Fruit fly (Drosophila melanogaster) whole organism, embryonic: ENCODE results near the gene alpha-Est9.
A peak's percentile ranks its signal among the peaks of the same experiment; 100 is the strongest.

Experiments used
- Aef1 ChIP-seq: fragments of 200-800 bp; sonication (Bioruptor generic); IDR thresholded peaks from 3 replicates; pipeline ENCODE4 v1.3.6; 2022; ENCODE audit warnings: missing biosample characterization, missing genetic modification characterization
- Atf6 ChIP-seq: fragments of 200-800 bp; sonication (Bioruptor generic); IDR thresholded peaks from 2 replicates; pipeline ENCODE4 v1.3.6; 2022; ENCODE audit warnings: missing biosample characterization, missing genetic modification characterization
- Bgb ChIP-seq: fragments of 200-800 bp; sonication (Bioruptor generic); IDR thresholded peaks from 2 replicates; pipeline ENCODE4 v1.3.6; 2022; ENCODE audit warnings: missing biosample characterization, missing genetic modification characterization; ENCODE audit not compliant: partially characterized antibody
- BtbVII ChIP-seq: fragments of 200-800 bp; sonication (Bioruptor generic); optimal IDR thresholded peaks from 3 replicates; lab custom pipeline; 2017; ENCODE audit warnings: missing biosample characterization, mild to moderate bottlenecking, missing genetic modification characterization
- CG10366 ChIP-seq: fragments of 200-800 bp; sonication (Bioruptor generic); IDR thresholded peaks from 2 replicates; pipeline ENCODE4 v1.3.6; 2022; ENCODE audit warnings: missing biosample characterization, missing genetic modification characterization
- CG12769 ChIP-seq: fragments of 200-800 bp; sonication (Bioruptor generic); optimal IDR thresholded peaks from 2 replicates; lab custom pipeline; 2019; ENCODE audit warnings: missing biosample characterization, mild to moderate bottlenecking, missing genetic modification characterization, moderate library complexity
- CG13894 ChIP-seq: fragments of 200-800 bp; sonication (Bioruptor generic); optimal IDR thresholded peaks from 3 replicates; lab custom pipeline; 2018; ENCODE audit warnings: missing biosample characterization, mild to moderate bottlenecking, missing genetic modification characterization, moderate library complexity
- CG15514 ChIP-seq: fragments of 200-800 bp; sonication (Bioruptor generic); optimal IDR thresholded peaks from 3 replicates; lab custom pipeline; 2017; ENCODE audit warnings: missing biosample characterization, missing genetic modification characterization, mild to moderate bottlenecking, moderate library complexity, missing genetic modification reagents
- CG15696 ChIP-seq: fragments of 200-800 bp; sonication (Bioruptor generic); optimal IDR thresholded peaks from 2 replicates; lab custom pipeline; 2019; ENCODE audit warnings: missing biosample characterization, mild to moderate bottlenecking, missing genetic modification characterization, moderate library complexity
- CG17328 ChIP-seq: fragments of 200-800 bp; sonication (Bioruptor generic); IDR thresholded peaks from 2 replicates; pipeline ENCODE4 v1.3.6; 2022; ENCODE audit warnings: missing biosample characterization, missing genetic modification characterization
- CG17829 ChIP-seq: fragments of 200-800 bp; optimal IDR thresholded peaks from 2 replicates; lab custom pipeline; 2019; ENCODE audit warnings: missing biosample characterization, mild to moderate bottlenecking, missing genetic modification characterization, moderate library complexity
- CG1792 ChIP-seq: fragments of 200-800 bp; sonication (Bioruptor generic); optimal IDR thresholded peaks from 2 replicates; lab custom pipeline; 2016; ENCODE audit warnings: missing biosample characterization, missing genetic modification characterization
- CG18011 ChIP-seq: fragments of 200-800 bp; sonication (Bioruptor generic); optimal IDR thresholded peaks from 2 replicates; lab custom pipeline; 2017; ENCODE audit warnings: missing biosample characterization, missing genetic modification characterization, mild to moderate bottlenecking, moderate library complexity, missing genotype
- CG5180 ChIP-seq: fragments of 200-800 bp; sonication (Bioruptor generic); optimal IDR thresholded peaks from 3 replicates; lab custom pipeline; 2017; ENCODE audit warnings: missing biosample characterization, missing genetic modification characterization, mild to moderate bottlenecking, moderate library complexity, missing genetic modification reagents
- CG7271 ChIP-seq: fragments of 200-800 bp; sonication (Bioruptor generic); optimal IDR thresholded peaks from 2 replicates; lab custom pipeline; 2018; ENCODE audit warnings: missing biosample characterization, mild to moderate bottlenecking, missing genetic modification characterization, moderate library complexity
- CG8924 ChIP-seq: fragments of 200-800 bp; optimal IDR thresholded peaks from 3 replicates; lab custom pipeline; 2019; ENCODE audit warnings: missing biosample characterization, mild to moderate bottlenecking, missing genetic modification characterization, moderate library complexity
- D19B ChIP-seq: fragments of 200-800 bp; sonication (Bioruptor generic); optimal IDR thresholded peaks from 2 replicates; lab custom pipeline; 2017; ENCODE audit warnings: missing biosample characterization, mild to moderate bottlenecking, missing genetic modification characterization
- ERR ChIP-seq: fragments of 200-800 bp; sonication (Bioruptor generic); optimal IDR thresholded peaks from 2 replicates; lab custom pipeline; 2016; ENCODE audit warnings: missing biosample characterization, missing genetic modification characterization
- HLH54F ChIP-seq: fragments of 200-800 bp; sonication (Bioruptor generic); optimal IDR thresholded peaks from 3 replicates; lab custom pipeline; 2016; ENCODE audit warnings: missing biosample characterization, missing genetic modification characterization
- HmgZ ChIP-seq: fragments of 200-800 bp; sonication (Bioruptor generic); optimal IDR thresholded peaks from 2 replicates; lab custom pipeline; 2018; ENCODE audit warnings: missing biosample characterization, mild to moderate bottlenecking, missing genetic modification characterization
- MTF-1 ChIP-seq: fragments of 200-800 bp; sonication (Bioruptor generic); optimal IDR thresholded peaks from 2 replicates; lab custom pipeline; 2018; ENCODE audit warnings: missing biosample characterization, mild to moderate bottlenecking, missing genetic modification characterization, borderline replicate concordance
- Med ChIP-seq: fragments of 200-800 bp; sonication (Bioruptor generic); peaks from one replicate; lab custom pipeline; 2016; ENCODE audit warnings: missing biosample characterization, missing genetic modification characterization, mild to moderate bottlenecking, inconsistent platforms, moderate library complexity
- NC2α ChIP-seq: fragments of 200-800 bp; sonication (Bioruptor generic); optimal IDR thresholded peaks from 2 replicates; lab custom pipeline; 2016; ENCODE audit warnings: missing biosample characterization, missing genetic modification characterization
- Nf-YC ChIP-seq: fragments of 200-800 bp; optimal IDR thresholded peaks from 3 replicates; lab custom pipeline; 2019; ENCODE audit warnings: missing biosample characterization, mild to moderate bottlenecking, missing genetic modification characterization, moderate library complexity
- Opbp ChIP-seq: fragments of 200-800 bp; sonication (Bioruptor generic); IDR thresholded peaks from 3 replicates; pipeline ENCODE4 v1.3.6; 2022; ENCODE audit warnings: missing biosample characterization, missing genetic modification characterization; ENCODE audit not compliant: partially characterized antibody
- Ptx1 ChIP-seq: fragments of 200-800 bp; sonication (Bioruptor generic); IDR thresholded peaks from 2 replicates; pipeline ENCODE4 v1.3.6; 2022; ENCODE audit warnings: missing biosample characterization, missing genetic modification characterization
- Six4 ChIP-seq: fragments of 200-800 bp; sonication (Bioruptor generic); optimal IDR thresholded peaks from 2 replicates; lab custom pipeline; 2016; ENCODE audit warnings: missing biosample characterization, missing genetic modification characterization
- Spps ChIP-seq: fragments of 200-800 bp; sonication (Bioruptor generic); optimal IDR thresholded peaks from 2 replicates; lab custom pipeline; 2018; ENCODE audit warnings: missing biosample characterization, mild to moderate bottlenecking, missing genetic modification characterization
- Ssrp ChIP-seq: fragments of 200-800 bp; sonication (Bioruptor generic); optimal IDR thresholded peaks from 2 replicates; lab custom pipeline; 2018; ENCODE audit warnings: missing biosample characterization, mild to moderate bottlenecking, missing genetic modification characterization, moderate library complexity
- ato ChIP-seq: fragments of 200-800 bp; sonication (Bioruptor generic); IDR thresholded peaks from 2 replicates; pipeline ENCODE4 v1.3.6; 2022; ENCODE audit warnings: missing biosample characterization, missing genetic modification characterization; ENCODE audit not compliant: partially characterized antibody
- bigmax ChIP-seq: fragments of 200-800 bp; sonication (Bioruptor generic); optimal IDR thresholded peaks from 2 replicates; lab custom pipeline; 2018; ENCODE audit warnings: missing biosample characterization, mild to moderate bottlenecking, missing genetic modification characterization
- bsh ChIP-seq, 2 experiments: fragments of 200-800 bp; sonication (Bioruptor generic); optimal IDR thresholded peaks; 2 replicates each; lab custom pipeline; 2017 to 2018; ENCODE audit warnings: mild to moderate bottlenecking in 2 of 2, missing biosample characterization in 2 of 2, missing genetic modification characterization in 2 of 2, moderate library complexity in 1 of 2
- dpn ChIP-seq, 2 experiments: fragments of 200-800 bp; sonication (Bioruptor generic); optimal IDR thresholded peaks; 3 replicates each; lab custom pipeline; 2016; ENCODE audit warnings: missing biosample characterization in 2 of 2, missing genetic modification characterization in 2 of 2
- ewg ChIP-seq: fragments of 200-800 bp; sonication (Bioruptor generic); optimal IDR thresholded peaks from 3 replicates; lab custom pipeline; 2017; ENCODE audit warnings: mild to moderate bottlenecking, missing biosample characterization, missing genetic modification reagents, missing genetic modification characterization
- exex ChIP-seq: fragments of 200-800 bp; sonication (Bioruptor generic); optimal IDR thresholded peaks from 4 replicates; lab custom pipeline; 2018; ENCODE audit warnings: missing biosample characterization, mild to moderate bottlenecking, missing genetic modification characterization, moderate library complexity
- fu2 ChIP-seq: fragments of 200-800 bp; sonication (Bioruptor generic); optimal IDR thresholded peaks from 2 replicates; lab custom pipeline; 2016; ENCODE audit warnings: missing biosample characterization, missing genetic modification characterization
- hkb ChIP-seq, 2 experiments: fragments of 200-800 bp in 1 of 2; fragments of >200 bp in 1 of 2; sonication (Bioruptor generic) in 1 of 2; IDR thresholded peaks in 1 of 2; optimal IDR thresholded peaks in 1 of 2; 2 replicates each; pipeline versions ENCODE4 v1.3.6 to Lab custom; 2017 to 2022; ENCODE audit warnings: missing biosample characterization in 1 of 2, missing genetic modification characterization in 1 of 2
- kah ChIP-seq: fragments of 200-800 bp; sonication (Bioruptor generic); optimal IDR thresholded peaks from 2 replicates; lab custom pipeline; 2018; ENCODE audit warnings: missing biosample characterization, mild to moderate bottlenecking, missing genetic modification characterization
- lilli ChIP-seq: fragments of 200-800 bp; sonication (Bioruptor generic); optimal IDR thresholded peaks from 3 replicates; lab custom pipeline; 2016; ENCODE audit warnings: missing biosample characterization, missing genetic modification characterization
- oc ChIP-seq: fragments of 200-800 bp; sonication (Bioruptor generic); optimal IDR thresholded peaks from 2 replicates; lab custom pipeline; 2018; ENCODE audit warnings: missing biosample characterization, mild to moderate bottlenecking, missing genetic modification characterization, moderate library complexity
- pum ChIP-seq: fragments of 200-800 bp; sonication (Bioruptor generic); optimal IDR thresholded peaks from 2 replicates; lab custom pipeline; 2016; ENCODE audit warnings: missing biosample characterization, missing genetic modification characterization
- scrt ChIP-seq: fragments of 200-800 bp; sonication (Bioruptor generic); optimal IDR thresholded peaks from 2 replicates; lab custom pipeline; 2018; ENCODE audit warnings: missing biosample characterization, mild to moderate bottlenecking, missing genetic modification characterization, moderate library complexity
- sna ChIP-seq: fragments of 200-800 bp; sonication (Bioruptor generic); IDR thresholded peaks from 2 replicates; pipeline ENCODE4 v1.3.6; 2022; ENCODE audit warnings: missing biosample characterization, missing genetic modification characterization; ENCODE audit not compliant: partially characterized antibody
- toy ChIP-seq: fragments of 200-800 bp; sonication (Bioruptor generic); IDR thresholded peaks from 2 replicates; pipeline ENCODE4 v1.3.6; 2022; ENCODE audit warnings: missing biosample characterization, missing genetic modification characterization
- twi ChIP-seq: fragments of 200-800 bp; optimal IDR thresholded peaks from 2 replicates; lab custom pipeline; 2019; ENCODE audit warnings: missing biosample characterization, mild to moderate bottlenecking, missing genetic modification characterization, moderate library complexity
- zf30C ChIP-seq: fragments of 200-800 bp; sonication (Bioruptor generic); optimal IDR thresholded peaks from 3 replicates; lab custom pipeline; 2018; ENCODE audit warnings: missing biosample characterization, mild to moderate bottlenecking, missing genetic modification characterization

The alpha-Est9 gene

dm6 chr3R:7493745-7494144 is 11.2 kb downstream of the alpha-Est9 start, which contains the start of gene alpha-Est10:
TSS of gene alpha-Est10 (minus strand) at chr3R:7493845.
- no peak for TF ChIP-seq CG5180 (GFP tag; lab: Kevin White, UChicago)
- TF ChIP-seq dpn (GFP tag; optimal IDR thresholded peaks at IDR 0.05; lab: Kevin White, UChicago) = no peak
- no peak for TF ChIP-seq ewg (GFP tag; lab: Kevin White, UChicago)
- no peak for TF ChIP-seq HmgZ
- no peak for TF ChIP-seq NC2α (GFP tag; lab: Kevin White, UChicago)
- no peak for TF ChIP-seq fu2 (GFP tag; lab: Kevin White, UChicago)
- TF ChIP-seq CG1792 (GFP tag; lab: Kevin White, UChicago) = no peak
- no peak for TF ChIP-seq Nf-YC (tag; lab: Kevin White, UChicago)
- TF ChIP-seq CG8924 (tag; lab: Kevin White, UChicago) = no peak
- TF ChIP-seq, all 482 proteins: peak for 0

dm6 chr3R:7493171-7493570 is 11.7 kb downstream of the alpha-Est9 start, which contains the start of gene CG42656:
TSS of gene CG42656 (minus strand) at chr3R:7493271.
- TF ChIP-seq twi (tag; lab: Kevin White, UChicago) (no peak), lilli (GFP tag; lab: Kevin White, UChicago) (no peak), zf30C (GFP tag; lab: Kevin White, UChicago) (no peak), MTF-1 (GFP tag; lab: Kevin White, UChicago) (no peak), Med (GFP tag; lab: Kevin White, UChicago) (peak; percentile 35)

- TF ChIP-seq exex (tag; lab: Kevin White, UChicago) = peak; percentile 58
- TF ChIP-seq Bgb = peak; percentile 84
- no peak for TF ChIP-seq bigmax (GFP tag; lab: Kevin White, UChicago)
- TF ChIP-seq pum (GFP tag; lab: Kevin White, UChicago) = peak; percentile 22
- TF ChIP-seq scrt (GFP tag; lab: Kevin White, UChicago) = no peak
- TF ChIP-seq Atf6 (GFP tag; lab: Robert Waterston, UW) = 0 out of 2 replicates have a peak, but pooled peaks have one; percentile 39
- TF ChIP-seq oc (tag; lab: Kevin White, UChicago) = no peak
- peak; percentile 26; the same call in 1 of the 2 replicates for TF ChIP-seq CG10366 (GFP tag; lab: Robert Waterston, UW)
- TF ChIP-seq Ptx1 (GFP tag; lab: Robert Waterston, UW) = peak; percentile 40
- peak; percentile 5 for TF ChIP-seq CG13894 (tag; lab: Kevin White, UChicago)
- TF ChIP-seq ERR (GFP tag; lab: Kevin White, UChicago) = peak; percentile 69
- TF ChIP-seq sna (GFP tag; lab: Robert Waterston, UW) = 0 out of 2 replicates have a peak, but pooled peaks have one; percentile 38
- no peak for TF ChIP-seq Opbp
- TF ChIP-seq Aef1 (GFP tag; lab: Robert Waterston, UW) = no peak
- TF ChIP-seq Six4 (GFP tag; lab: Kevin White, UChicago) = no peak
- no peak for TF ChIP-seq kah (GFP tag; lab: Kevin White, UChicago)
- TF ChIP-seq toy (GFP tag; lab: Robert Waterston, UW) = 0 out of 2 replicates have a peak, but pooled peaks have one; percentile 15
- TF ChIP-seq D19B = peak; percentile 98
- TF ChIP-seq CG15696 (tag; lab: Kevin White, UChicago) = no peak
- TF ChIP-seq CG17328 (GFP tag; lab: Robert Waterston, UW) = no peak
- TF ChIP-seq CG7271 (tag; lab: Kevin White, UChicago) = no peak
- no peak for TF ChIP-seq Ssrp
- TF ChIP-seq ato = peak; percentile 65
- no peak for TF ChIP-seq CG17829 (tag; lab: Kevin White, UChicago)
- peak; percentile 9 for TF ChIP-seq CG15514
- no peak for TF ChIP-seq bsh (GFP tag; optimal IDR thresholded peaks at IDR 0.05; lab: Kevin White, UChicago)
- no peak for TF ChIP-seq BtbVII (GFP tag; lab: Kevin White, UChicago)
- TF ChIP-seq hkb (optimal IDR thresholded peaks at IDR 0.05; lab: Kevin White, UChicago) = no peak
- no peak for TF ChIP-seq hkb (GFP tag; IDR thresholded peaks at IDR 0.05; lab: Robert Waterston, UW)
- peak; percentile 97 for TF ChIP-seq CG18011
- TF ChIP-seq CG12769 (tag; lab: Kevin White, UChicago) = peak; percentile 32
- TF ChIP-seq Spps = no peak
- no peak for TF ChIP-seq HLH54F (GFP tag; lab: Kevin White, UChicago)
Observed at dm6 chr3R:7492099-7492498, 12.8 kb downstream of the alpha-Est9 start.
